Fruit fly (Drosophila melanogaster) Kc167 (cell line): ENCODE data around the gene CG15429.

Experiments
- Myc ChIP-seq: fragments of >200 bp; optimal IDR thresholded peaks from 2 replicates; lab custom pipeline; 2017; ENCODE audit warnings: missing external identifiers
- Sin3A ChIP-seq: fragments of >200 bp; optimal IDR thresholded peaks from 2 replicates; lab custom pipeline; 2018; ENCODE audit warnings: missing external identifiers
- insv ChIP-seq: fragments of >200 bp; optimal IDR thresholded peaks from 3 replicates; lab custom pipeline; 2018; ENCODE audit warnings: missing external identifiers
- psq ChIP-seq: fragments of >200 bp; optimal IDR thresholded peaks from 2 replicates; lab custom pipeline; 2017; ENCODE audit warnings: missing external identifiers
- ttk ChIP-seq: sonication (Bioruptor generic); optimal IDR thresholded peaks from 2 replicates; lab custom pipeline; 2017; ENCODE audit warnings: missing external identifiers

dm6 chr2L:4331779-4332328 is 20.9 kb upstream of the CG15429 start:
- no peak for TF ChIP-seq psq (lab: Kevin White, UChicago)
- TF ChIP-seq Myc (lab: Kevin White, UChicago): no peak
- no peak for TF ChIP-seq ttk
- no peak for TF ChIP-seq insv (lab: Kevin White, UChicago)
- no peak for TF ChIP-seq Sin3A (lab: Kevin White, UChicago)
